Fruit fly (Drosophila melanogaster) whole organism, embryonic: Measurements from ENCODE around the gene Agpat1.
A peak's percentile ranks its signal among the peaks of the same experiment; 100 is the strongest.

Source experiments
- Abd-B ChIP-seq: fragments of 200-800 bp; sonication (Bioruptor generic); optimal IDR thresholded peaks from 2 replicates; lab custom pipeline; 2018; ENCODE audit warnings: missing biosample characterization, mild to moderate bottlenecking, missing genetic modification characterization, moderate library complexity
- Atf-2 ChIP-seq: fragments of 200-800 bp; sonication (Bioruptor generic); optimal IDR thresholded peaks from 2 replicates; lab custom pipeline; 2016; ENCODE audit warnings: missing biosample characterization, missing genetic modification characterization
- CG10274 ChIP-seq: fragments of 200-800 bp; sonication (Bioruptor generic); optimal IDR thresholded peaks from 3 replicates; lab custom pipeline; 2017; ENCODE audit warnings: missing biosample characterization, mild to moderate bottlenecking, missing genetic modification characterization
- CG10431 ChIP-seq: fragments of 200-800 bp; sonication (Bioruptor generic); optimal IDR thresholded peaks from 3 replicates; lab custom pipeline; 2018; ENCODE audit warnings: missing biosample characterization, mild to moderate bottlenecking, missing genetic modification characterization
- CG11247 ChIP-seq: fragments of 200-800 bp; sonication (Bioruptor generic); IDR thresholded peaks from 2 replicates; pipeline ENCODE4 v1.3.6; 2022; ENCODE audit warnings: missing biosample characterization, missing genetic modification characterization
- CG14710 ChIP-seq: fragments of 200-800 bp; sonication (Bioruptor generic); optimal IDR thresholded peaks from 3 replicates; lab custom pipeline; 2019; ENCODE audit warnings: missing biosample characterization, mild to moderate bottlenecking, missing genetic modification characterization, moderate library complexity
- CG15696 ChIP-seq: fragments of 200-800 bp; sonication (Bioruptor generic); optimal IDR thresholded peaks from 2 replicates; lab custom pipeline; 2019; ENCODE audit warnings: missing biosample characterization, mild to moderate bottlenecking, missing genetic modification characterization, moderate library complexity
- CG2889 ChIP-seq: fragments of 200-800 bp; sonication (Bioruptor generic); IDR thresholded peaks from 3 replicates; pipeline ENCODE4 v1.3.6; 2022; ENCODE audit warnings: missing biosample characterization, missing genetic modification characterization
- CG6175 ChIP-seq: fragments of 200-800 bp; sonication (Bioruptor generic); IDR thresholded peaks from 3 replicates; pipeline ENCODE4 v1.3.6; 2022; ENCODE audit warnings: missing biosample characterization, missing genetic modification characterization
- CG7786 ChIP-seq: fragments of 200-800 bp; sonication (Bioruptor generic); optimal IDR thresholded peaks from 2 replicates; lab custom pipeline; 2016; ENCODE audit warnings: missing biosample characterization, missing genetic modification characterization
- CG8281 ChIP-seq: fragments of 200-800 bp; sonication (Bioruptor generic); optimal IDR thresholded peaks from 2 replicates; lab custom pipeline; 2018; ENCODE audit warnings: missing biosample characterization, mild to moderate bottlenecking, missing genetic modification characterization, moderate library complexity
- CG8478 ChIP-seq: fragments of >200 bp; optimal IDR thresholded peaks from 2 replicates; lab custom pipeline; 2018
- CG9437 ChIP-seq: fragments of 200-800 bp; sonication (Bioruptor generic); optimal IDR thresholded peaks from 2 replicates; lab custom pipeline; 2018; ENCODE audit warnings: missing biosample characterization, mild to moderate bottlenecking, missing genetic modification characterization
- CrebB ChIP-seq: fragments of 200-800 bp; sonication (Bioruptor generic); optimal IDR thresholded peaks from 3 replicates; lab custom pipeline; 2018; ENCODE audit warnings: missing biosample characterization, mild to moderate bottlenecking, missing genetic modification characterization
- Deaf1 ChIP-seq: fragments of 200-800 bp; optimal IDR thresholded peaks from 3 replicates; lab custom pipeline; 2019; ENCODE audit warnings: missing biosample characterization, mild to moderate bottlenecking, missing genetic modification characterization, moderate library complexity
- Dfd ChIP-seq, 2 experiments: fragments of >200 bp; optimal IDR thresholded peaks; 2 replicates each; lab custom pipeline; 2017; ENCODE audit warnings: missing biosample characterization in 2 of 2, missing genetic modification characterization in 2 of 2
- Dref ChIP-seq: fragments of 200-800 bp; sonication (Bioruptor generic); IDR thresholded peaks from 2 replicates; pipeline ENCODE4 v1.3.6; 2022; ENCODE audit warnings: missing biosample characterization, missing genetic modification characterization
- HLHmδ ChIP-seq: fragments of 200-800 bp; sonication (Bioruptor generic); optimal IDR thresholded peaks from 2 replicates; lab custom pipeline; 2018; ENCODE audit warnings: missing biosample characterization, mild to moderate bottlenecking, missing genetic modification characterization, moderate library complexity
- Hr51 ChIP-seq, 2 experiments: fragments of 200-800 bp; sonication (Bioruptor generic); optimal IDR thresholded peaks; 2 replicates in 1 of 2; 3 replicates in 1 of 2; lab custom pipeline; 2016 to 2018; ENCODE audit warnings: missing biosample characterization in 2 of 2, missing genetic modification characterization in 2 of 2, mild to moderate bottlenecking in 1 of 2, moderate library complexity in 1 of 2
- Lhr ChIP-seq: fragments of 200-800 bp; sonication (Bioruptor generic); optimal IDR thresholded peaks from 3 replicates; lab custom pipeline; 2017; ENCODE audit warnings: mild to moderate bottlenecking, missing biosample characterization, missing genetic modification reagents, missing genetic modification characterization
- Med ChIP-seq: fragments of 200-800 bp; sonication (Bioruptor generic); peaks from one replicate; lab custom pipeline; 2016; ENCODE audit warnings: missing biosample characterization, missing genetic modification characterization, mild to moderate bottlenecking, inconsistent platforms, moderate library complexity
- Nf-YB ChIP-seq: fragments of 200-800 bp; sonication (Bioruptor generic); optimal IDR thresholded peaks from 3 replicates; lab custom pipeline; 2019; ENCODE audit warnings: missing biosample characterization, mild to moderate bottlenecking, missing genetic modification characterization, moderate library complexity
- PHDP ChIP-seq: fragments of 200-800 bp; sonication (Bioruptor generic); optimal IDR thresholded peaks from 3 replicates; lab custom pipeline; 2018; ENCODE audit warnings: missing biosample characterization, mild to moderate bottlenecking, missing genetic modification characterization, moderate library complexity
- Side ChIP-seq: fragments of 200-800 bp; sonication (Bioruptor generic); optimal IDR thresholded peaks from 2 replicates; lab custom pipeline; 2016; ENCODE audit warnings: missing biosample characterization, missing genetic modification characterization
- ara ChIP-seq: fragments of 200-800 bp; sonication (Bioruptor generic); IDR thresholded peaks from 2 replicates; pipeline ENCODE4 v1.3.6; 2022; ENCODE audit warnings: missing biosample characterization, missing genetic modification characterization
- az2 ChIP-seq: fragments of 200-800 bp; sonication (Bioruptor generic); optimal IDR thresholded peaks from 3 replicates; lab custom pipeline; 2016; ENCODE audit warnings: missing biosample characterization, missing genetic modification characterization
- bcd ChIP-seq: fragments of 200-800 bp; sonication (Bioruptor generic); optimal IDR thresholded peaks from 2 replicates; lab custom pipeline; 2017; ENCODE audit warnings: missing biosample characterization, mild to moderate bottlenecking, missing genetic modification characterization
- bigmax ChIP-seq: fragments of 200-800 bp; sonication (Bioruptor generic); optimal IDR thresholded peaks from 2 replicates; lab custom pipeline; 2018; ENCODE audit warnings: missing biosample characterization, mild to moderate bottlenecking, missing genetic modification characterization
- bsh ChIP-seq, 2 experiments: fragments of 200-800 bp; sonication (Bioruptor generic); optimal IDR thresholded peaks; 2 replicates each; lab custom pipeline; 2017 to 2018; ENCODE audit warnings: mild to moderate bottlenecking in 2 of 2, missing biosample characterization in 2 of 2, missing genetic modification characterization in 2 of 2, moderate library complexity in 1 of 2
- fd102C ChIP-seq: fragments of 200-800 bp; sonication (Bioruptor generic); optimal IDR thresholded peaks from 2 replicates; lab custom pipeline; 2018; ENCODE audit warnings: missing biosample characterization, mild to moderate bottlenecking, missing genetic modification characterization, moderate library complexity
- fd64A ChIP-seq: fragments of 200-800 bp; sonication (Bioruptor generic); optimal IDR thresholded peaks from 3 replicates; lab custom pipeline; 2018; ENCODE audit warnings: missing biosample characterization, mild to moderate bottlenecking, missing genetic modification characterization
- gt ChIP-seq: fragments of 200-800 bp; sonication (Bioruptor generic); IDR thresholded peaks from 2 replicates; pipeline ENCODE4 v1.3.6; 2022; ENCODE audit warnings: missing biosample characterization, missing genetic modification characterization
- ham ChIP-seq: fragments of 200-800 bp; sonication (Bioruptor generic); IDR thresholded peaks from 2 replicates; pipeline ENCODE4 v1.3.6; 2022; ENCODE audit warnings: missing biosample characterization, missing genetic modification characterization
- hb ChIP-seq: fragments of 200-800 bp; sonication (Bioruptor generic); IDR thresholded peaks from 3 replicates; pipeline ENCODE4 v1.3.6; 2022; ENCODE audit warnings: missing biosample characterization, missing genetic modification characterization; ENCODE audit not compliant: partially characterized antibody
- jigr1 ChIP-seq: fragments of 200-800 bp; sonication (Bioruptor generic); IDR thresholded peaks from 3 replicates; pipeline ENCODE4 v1.3.6; 2022; ENCODE audit warnings: missing biosample characterization, missing genetic modification characterization
- ken ChIP-seq: fragments of 200-800 bp; sonication (Bioruptor generic); IDR thresholded peaks from 3 replicates; pipeline ENCODE4 v1.3.6; 2022; ENCODE audit warnings: missing biosample characterization, missing genetic modification characterization
- lov ChIP-seq, 2 experiments: fragments of 200-800 bp in 1 of 2; fragments of >200 bp in 1 of 2; sonication (Bioruptor generic) in 1 of 2; IDR thresholded peaks in 1 of 2; optimal IDR thresholded peaks in 1 of 2; 2 replicates in 1 of 2; 3 replicates in 1 of 2; pipeline versions ENCODE4 v1.3.6 to Lab custom; 2017 to 2022; ENCODE audit warnings: missing biosample characterization in 1 of 2, missing genetic modification characterization in 1 of 2
- nerfin-1 ChIP-seq: fragments of 200-800 bp; sonication (Bioruptor generic); optimal IDR thresholded peaks from 3 replicates; lab custom pipeline; 2019; ENCODE audit warnings: missing biosample characterization, mild to moderate bottlenecking, missing genetic modification characterization, moderate library complexity
- onecut ChIP-seq: fragments of 200-800 bp; sonication (Bioruptor generic); IDR thresholded peaks from 2 replicates; pipeline ENCODE4 v1.3.6; 2022; ENCODE audit warnings: missing biosample characterization, missing genetic modification characterization
- prd ChIP-seq, 3 experiments: fragments of >200 bp in 2 of 3; fragments of 200-800 bp in 1 of 3; sonication (Bioruptor generic) in 1 of 3; optimal IDR thresholded peaks in 2 of 3; IDR thresholded peaks in 1 of 3; 2 replicates in 2 of 3; 3 replicates in 1 of 3; pipeline versions ENCODE4 v1.3.6 to Lab custom; 2017 to 2022; ENCODE audit warnings: missing biosample characterization in 1 of 3, missing genetic modification characterization in 1 of 3
- sens ChIP-seq: fragments of 200-800 bp; sonication (Bioruptor generic); peaks from one replicate; lab custom pipeline; 2016; ENCODE audit warnings: missing biosample characterization, missing genetic modification characterization
- seq ChIP-seq: fragments of 200-800 bp; sonication (Bioruptor generic); IDR thresholded peaks from 2 replicates; pipeline ENCODE4 v1.3.6; 2022; ENCODE audit warnings: missing biosample characterization, missing genetic modification characterization
- stc ChIP-seq: fragments of 200-800 bp; sonication (Bioruptor generic); IDR thresholded peaks from 2 replicates; pipeline ENCODE4 v1.3.6; 2022; ENCODE audit warnings: missing biosample characterization, missing genetic modification characterization
- sug ChIP-seq: fragments of 200-800 bp; optimal IDR thresholded peaks from 2 replicates; lab custom pipeline; 2019; ENCODE audit warnings: missing biosample characterization, mild to moderate bottlenecking, missing genetic modification characterization, moderate library complexity
- trem ChIP-seq: fragments of 200-800 bp; optimal IDR thresholded peaks from 3 replicates; lab custom pipeline; 2019; ENCODE audit warnings: missing biosample characterization, mild to moderate bottlenecking, missing genetic modification characterization, moderate library complexity
- vvl ChIP-seq: fragments of 200-800 bp; sonication (Bioruptor generic); IDR thresholded peaks from 2 replicates; pipeline ENCODE4 v1.3.6; 2022; ENCODE audit warnings: missing biosample characterization, missing genetic modification characterization
- z ChIP-seq: fragments of 200-800 bp; sonication (Bioruptor generic); IDR thresholded peaks from 3 replicates; pipeline ENCODE4 v1.3.6; 2022; ENCODE audit warnings: missing biosample characterization, missing genetic modification characterization
- zen2 ChIP-seq: fragments of 200-800 bp; sonication (Bioruptor generic); IDR thresholded peaks from 3 replicates; pipeline ENCODE4 v1.3.6; 2022; ENCODE audit warnings: missing biosample characterization, missing genetic modification characterization; ENCODE audit not compliant: partially characterized antibody

The Agpat1 gene

DNA sequence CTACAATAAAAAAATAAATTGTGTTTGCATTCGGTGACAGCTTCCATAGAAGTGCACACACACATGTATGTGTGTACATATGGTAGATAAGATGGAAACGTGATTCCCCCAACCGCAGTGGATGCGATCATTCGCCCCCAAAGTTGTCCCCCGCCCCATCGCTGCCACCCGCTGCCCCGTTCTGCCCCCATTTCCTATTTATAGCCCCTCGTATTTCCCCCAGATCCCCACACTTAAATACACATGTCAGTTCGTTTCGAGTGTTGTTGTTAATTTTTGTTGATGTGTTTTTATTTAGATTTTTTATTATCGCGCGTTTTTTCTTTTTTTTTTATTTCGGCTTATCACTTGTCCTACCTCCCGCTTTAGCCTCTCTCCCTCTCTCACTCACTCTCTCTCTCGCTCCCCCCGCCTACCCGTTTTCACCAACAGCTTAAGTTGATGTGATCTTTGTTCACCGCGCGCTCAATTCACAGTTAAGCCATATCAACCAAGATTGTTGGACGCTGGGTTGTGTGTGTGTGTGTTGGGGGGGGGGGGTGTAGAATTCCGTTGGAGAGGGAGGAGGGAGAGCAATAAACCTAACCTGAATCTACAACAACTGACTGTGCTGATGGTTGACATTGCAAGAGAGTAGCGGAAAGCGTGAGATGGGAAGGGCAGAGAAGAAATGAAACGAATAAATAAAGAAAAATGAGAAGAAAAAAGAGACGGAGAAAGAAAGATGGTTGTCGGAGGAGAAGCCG, 11.3 kb upstream of the Agpat1 start (continued):
- peak; percentile 32 for TF ChIP-seq Med (GFP tag; lab: Kevin White, UChicago)
- TF ChIP-seq zen2 (GFP tag; lab: Robert Waterston, UW): no peak
- no peak for TF ChIP-seq CG9437
- no peak for TF ChIP-seq trem
- no peak for TF ChIP-seq CG15696 (tag; lab: Kevin White, UChicago)
- TF ChIP-seq vvl (GFP tag; lab: Robert Waterston, UW): peak; percentile 30; the same call in 1 of the 2 replicates
- TF ChIP-seq seq (GFP tag; lab: Robert Waterston, UW): no peak
- TF ChIP-seq lov (optimal IDR thresholded peaks at IDR 0.05; lab: Kevin White, UChicago): no peak
- TF ChIP-seq lov (GFP tag; IDR thresholded peaks at IDR 0.05; lab: Robert Waterston, UW): no peak
- TF ChIP-seq Dfd (GFP tag; optimal IDR thresholded peaks at IDR 0.05; lab: Kevin White, UChicago): no peak
- TF ChIP-seq CG10274 (GFP tag; lab: Kevin White, UChicago): no peak
- TF ChIP-seq sens (GFP tag; lab: Kevin White, UChicago): peak; percentile 62
- TF ChIP-seq Hr51 (GFP tag; optimal IDR thresholded peaks at IDR 0.05; lab: Kevin White, UChicago): no peak
- TF ChIP-seq HLHmδ (GFP tag; lab: Kevin White, UChicago): peak; percentile 27
- TF ChIP-seq az2 (GFP tag; lab: Kevin White, UChicago): no peak
- TF ChIP-seq sug (tag; lab: Kevin White, UChicago): peak; percentile 63
- TF ChIP-seq bsh (GFP tag; optimal IDR thresholded peaks at IDR 0.05; lab: Kevin White, UChicago): peak in 1 of 2 experiments; percentile 22
- TF ChIP-seq PHDP: no peak
- TF ChIP-seq jigr1: no peak
- no peak for TF ChIP-seq Side (GFP tag; lab: Kevin White, UChicago)
- TF ChIP-seq z (GFP tag; lab: Robert Waterston, UW): no peak
- TF ChIP-seq bcd (GFP tag; lab: Kevin White, UChicago): no peak
- TF ChIP-seq fd64A: no peak
- no peak for TF ChIP-seq nerfin-1 (tag; lab: Kevin White, UChicago)
- peak; percentile 11 for TF ChIP-seq CG10431 (GFP tag; lab: Kevin White, UChicago)
- no peak for TF ChIP-seq CG8478 (lab: Kevin White, UChicago)
- peak; percentile 43; the same call in 1 of the 3 replicates for TF ChIP-seq CG6175 (GFP tag; lab: Robert Waterston, UW)
- peak; percentile 86 for TF ChIP-seq bigmax (GFP tag; lab: Kevin White, UChicago)
- peak; percentile 17 for TF ChIP-seq Lhr (GFP tag; lab: Kevin White, UChicago)
- TF ChIP-seq ham (GFP tag; lab: Robert Waterston, UW): peak; percentile 27; the same call in 1 of the 2 replicates
- no peak for TF ChIP-seq CG2889 (GFP tag; lab: Robert Waterston, UW)
- no peak for TF ChIP-seq CG14710 (tag; lab: Kevin White, UChicago)
- TF ChIP-seq CG8281 (tag; lab: Kevin White, UChicago): no peak
- TF ChIP-seq Deaf1 (tag; lab: Kevin White, UChicago): no peak
- TF ChIP-seq Dref (GFP tag; lab: Robert Waterston, UW): no peak
- TF ChIP-seq CG7786 (GFP tag; lab: Kevin White, UChicago): no peak
- no peak for TF ChIP-seq Nf-YB
- 0 out of 2 replicates have a peak, but pooled peaks have one; percentile 15 for TF ChIP-seq stc (GFP tag; lab: Robert Waterston, UW)
- TF ChIP-seq prd (optimal IDR thresholded peaks at IDR 0.05; lab: Kevin White, UChicago): no peak
- TF ChIP-seq prd (GFP tag; IDR thresholded peaks at IDR 0.05; lab: Robert Waterston, UW): no peak
- TF ChIP-seq fd102C: no peak
- TF ChIP-seq onecut (GFP tag; lab: Robert Waterston, UW): no peak
- peak; percentile 28 for TF ChIP-seq Abd-B (GFP tag; lab: Kevin White, UChicago)
- no peak for TF ChIP-seq gt
- TF ChIP-seq ken (GFP tag; lab: Robert Waterston, UW): 0 out of 3 replicates have a peak, but pooled peaks have one; percentile 24
- TF ChIP-seq Atf-2 (GFP tag; lab: Kevin White, UChicago): no peak
- TF ChIP-seq CrebB (tag; lab: Kevin White, UChicago): no peak
- peak; percentile 45; the same call in 1 of the 2 replicates for TF ChIP-seq ara (GFP tag; lab: Robert Waterston, UW)
- no peak for TF ChIP-seq hb (GFP tag; lab: Robert Waterston, UW)
- peak; percentile 11; the same call in 1 of the 2 replicates for TF ChIP-seq CG11247 (GFP tag; lab: Robert Waterston, UW)
